Worm (Caenorhabditis elegans) whole organism, L4/young adult: Measurements from ENCODE around the gene H37A05.4.

Source experiments
- W03F9.2 ChIP-seq: fragments of 150-350 bp; optimal IDR thresholded peaks from 2 replicates; lab custom pipeline; 2014; ENCODE audit warnings: missing biosample characterization, missing genetic modification characterization
- dao-5 ChIP-seq: sonication (generic microtip); optimal IDR thresholded peaks from 2 replicates; lab custom pipeline; 2016; ENCODE audit warnings: missing genotype, missing genetic modification characterization, moderate library complexity, missing compliant biosample characterization
- him-1 ChIP-seq: sonication (generic microtip); optimal IDR thresholded peaks from 2 replicates; lab custom pipeline; 2016; ENCODE audit warnings: missing genotype, missing genetic modification reagents, missing genetic modification characterization, missing compliant biosample characterization

ce11 chrV:13624424-13624823, 25.2 kb downstream of the H37A05.4 start, which contains the start of gene F53F4.11:
- TF ChIP-seq W03F9.2 (tag; lab: Kevin White, UChicago), result no peak
- TF ChIP-seq him-1 (tag; lab: Kevin White, UChicago), result no peak
- TF ChIP-seq dao-5 (tag; lab: Kevin White, UChicago), result no peak
